Fruit fly (Drosophila melanogaster) whole organism, embryonic: ENCODE results near the gene ckd.
A peak's percentile ranks its signal among the peaks of the same experiment; 100 is the strongest.

Experiments used
- CG10431 ChIP-seq: fragments of 200-800 bp; sonication (Bioruptor generic); optimal IDR thresholded peaks from 3 replicates; lab custom pipeline; 2018; ENCODE audit warnings: missing biosample characterization, mild to moderate bottlenecking, missing genetic modification characterization
- CG10979 ChIP-seq: fragments of 200-800 bp; sonication (Bioruptor generic); optimal IDR thresholded peaks from 2 replicates; lab custom pipeline; 2018; ENCODE audit warnings: missing biosample characterization, mild to moderate bottlenecking, missing genetic modification characterization, moderate library complexity
- CG11398 ChIP-seq: fragments of 200-800 bp; sonication (Bioruptor generic); optimal IDR thresholded peaks from 2 replicates; lab custom pipeline; 2016; ENCODE audit warnings: missing biosample characterization, missing genetic modification characterization
- CG12071 ChIP-seq: fragments of 200-800 bp; sonication (Bioruptor generic); optimal IDR thresholded peaks from 3 replicates; lab custom pipeline; 2018; ENCODE audit warnings: missing biosample characterization, mild to moderate bottlenecking, missing genetic modification characterization
- CG1832 ChIP-seq: fragments of 200-800 bp; sonication (Bioruptor generic); optimal IDR thresholded peaks from 2 replicates; lab custom pipeline; 2017; ENCODE audit warnings: missing biosample characterization, mild to moderate bottlenecking, missing genetic modification characterization, inconsistent platforms
- CG2129 ChIP-seq: fragments of 200-800 bp; sonication (Bioruptor generic); IDR thresholded peaks from 2 replicates; pipeline ENCODE4 v1.3.6; 2022; ENCODE audit warnings: missing biosample characterization, missing genetic modification characterization; ENCODE audit not compliant: partially characterized antibody
- CG31224 ChIP-seq: fragments of 200-800 bp; sonication (Bioruptor generic); IDR thresholded peaks from 2 replicates; pipeline ENCODE4 v1.3.6; 2022; ENCODE audit warnings: missing biosample characterization, missing genetic modification characterization
- CG34376 ChIP-seq: fragments of 200-800 bp; sonication (Bioruptor generic); optimal IDR thresholded peaks from 2 replicates; lab custom pipeline; 2018; ENCODE audit warnings: missing biosample characterization, mild to moderate bottlenecking, missing genetic modification characterization
- CG4617 ChIP-seq: fragments of 200-800 bp; sonication (Bioruptor generic); optimal IDR thresholded peaks from 3 replicates; lab custom pipeline; 2016; ENCODE audit warnings: missing biosample characterization, missing genetic modification characterization, borderline replicate concordance
- CG6765 ChIP-seq: fragments of 200-800 bp; sonication (Bioruptor generic); optimal IDR thresholded peaks from 3 replicates; lab custom pipeline; 2017; ENCODE audit warnings: missing biosample characterization, mild to moderate bottlenecking, missing genetic modification characterization
- CG7928 ChIP-seq: fragments of 200-800 bp; sonication (Bioruptor generic); optimal IDR thresholded peaks from 2 replicates; lab custom pipeline; 2017; ENCODE audit warnings: missing biosample characterization, mild to moderate bottlenecking, missing genetic modification characterization
- CG8359 ChIP-seq: fragments of 200-800 bp; sonication (Bioruptor generic); optimal IDR thresholded peaks from 2 replicates; lab custom pipeline; 2017; ENCODE audit warnings: missing biosample characterization, mild to moderate bottlenecking, missing genetic modification characterization, borderline replicate concordance
- CG9437 ChIP-seq: fragments of 200-800 bp; sonication (Bioruptor generic); optimal IDR thresholded peaks from 2 replicates; lab custom pipeline; 2018; ENCODE audit warnings: missing biosample characterization, mild to moderate bottlenecking, missing genetic modification characterization
- CG9932 ChIP-seq: fragments of 200-800 bp; sonication (Bioruptor generic); IDR thresholded peaks from 2 replicates; pipeline ENCODE4 v1.3.6; 2022; ENCODE audit warnings: missing biosample characterization, missing genetic modification characterization
- Drgx ChIP-seq: fragments of 200-800 bp; sonication (Bioruptor generic); IDR thresholded peaks from 2 replicates; pipeline ENCODE4 v1.3.6; 2022; ENCODE audit warnings: missing biosample characterization, missing genetic modification characterization
- E2f1 ChIP-seq: fragments of 200-800 bp; sonication (Bioruptor generic); IDR thresholded peaks from 2 replicates; pipeline ENCODE4 v1.3.6; 2022; ENCODE audit warnings: missing biosample characterization, missing genetic modification characterization
- Fer1 ChIP-seq: fragments of 200-800 bp; sonication (Bioruptor generic); optimal IDR thresholded peaks from 2 replicates; lab custom pipeline; 2017; ENCODE audit warnings: missing biosample characterization, mild to moderate bottlenecking, missing genetic modification characterization
- Hr51 ChIP-seq, 2 experiments: fragments of 200-800 bp; sonication (Bioruptor generic); optimal IDR thresholded peaks; 2 replicates in 1 of 2; 3 replicates in 1 of 2; lab custom pipeline; 2016 to 2018; ENCODE audit warnings: missing biosample characterization in 2 of 2, missing genetic modification characterization in 2 of 2, mild to moderate bottlenecking in 1 of 2, moderate library complexity in 1 of 2
- Med ChIP-seq: fragments of 200-800 bp; sonication (Bioruptor generic); peaks from one replicate; lab custom pipeline; 2016; ENCODE audit warnings: missing biosample characterization, missing genetic modification characterization, mild to moderate bottlenecking, inconsistent platforms, moderate library complexity
- Sin3A ChIP-seq: fragments of >200 bp; optimal IDR thresholded peaks from 2 replicates; lab custom pipeline; 2018
- Sox102F ChIP-seq: fragments of 200-800 bp; sonication (Bioruptor generic); optimal IDR thresholded peaks from 2 replicates; lab custom pipeline; 2018; ENCODE audit warnings: missing biosample characterization, mild to moderate bottlenecking, missing genetic modification characterization, moderate library complexity
- Stat92E ChIP-seq, 3 experiments: fragments of >200 bp in 2 of 3; fragments of 200-800 bp in 1 of 3; sonication (Bioruptor generic) in 1 of 3; optimal IDR thresholded peaks; 2 replicates each; lab custom pipeline; 2017 to 2019; ENCODE audit warnings: missing biosample characterization in 3 of 3, missing genetic modification characterization in 3 of 3, mild to moderate bottlenecking in 1 of 3, moderate library complexity in 1 of 3
- Trl ChIP-seq, 3 experiments: fragments of >200 bp in 2 of 3; fragments of 200-800 bp in 1 of 3; sonication (Bioruptor generic) in 1 of 3; optimal IDR thresholded peaks; 2 replicates in 1 of 3; 3 replicates in 2 of 3; lab custom pipeline; 2016 to 2017; ENCODE audit warnings: missing biosample characterization in 1 of 3, missing genetic modification characterization in 1 of 3
- Usf ChIP-seq: fragments of 200-800 bp; sonication (Bioruptor generic); optimal IDR thresholded peaks from 2 replicates; lab custom pipeline; 2017; ENCODE audit warnings: missing genotype, missing biosample characterization, missing genetic modification characterization
- az2 ChIP-seq: fragments of 200-800 bp; sonication (Bioruptor generic); optimal IDR thresholded peaks from 3 replicates; lab custom pipeline; 2016; ENCODE audit warnings: missing biosample characterization, missing genetic modification characterization
- bsh ChIP-seq, 2 experiments: fragments of 200-800 bp; sonication (Bioruptor generic); optimal IDR thresholded peaks; 2 replicates each; lab custom pipeline; 2017 to 2018; ENCODE audit warnings: mild to moderate bottlenecking in 2 of 2, missing biosample characterization in 2 of 2, missing genetic modification characterization in 2 of 2, moderate library complexity in 1 of 2
- chinmo ChIP-seq: fragments of 200-800 bp; sonication (Bioruptor generic); IDR thresholded peaks from 4 replicates; pipeline ENCODE4 v1.3.6; 2022; ENCODE audit warnings: missing biosample characterization, missing genetic modification characterization; ENCODE audit not compliant: partially characterized antibody
- corto ChIP-seq: fragments of 200-800 bp; sonication (Bioruptor generic); optimal IDR thresholded peaks from 2 replicates; lab custom pipeline; 2016; ENCODE audit warnings: missing biosample characterization, mild to moderate bottlenecking, missing genetic modification characterization, moderate library complexity
- croc ChIP-seq: fragments of 200-800 bp; sonication (Bioruptor generic); conservative IDR thresholded peaks from 3 replicates; pipeline ENCODE4 v1.3.6; 2022; ENCODE audit warnings: missing biosample characterization, missing genetic modification characterization
- crol ChIP-seq: fragments of 200-800 bp; sonication (Bioruptor generic); IDR thresholded peaks from 2 replicates; pipeline ENCODE4 v1.3.6; 2022; ENCODE audit warnings: missing biosample characterization, missing genetic modification characterization
- eve ChIP-seq, 2 experiments: fragments of >200 bp; optimal IDR thresholded peaks; 2 replicates each; lab custom pipeline; 2017; ENCODE audit warnings: missing biosample characterization in 2 of 2, missing genetic modification characterization in 2 of 2
- fru ChIP-seq: fragments of >200 bp; optimal IDR thresholded peaks from 2 replicates; lab custom pipeline; 2017
- lbe ChIP-seq: fragments of 200-800 bp; sonication (Bioruptor generic); optimal IDR thresholded peaks from 2 replicates; lab custom pipeline; 2016; ENCODE audit warnings: missing biosample characterization, mild to moderate bottlenecking, missing genetic modification characterization
- mirr ChIP-seq: fragments of 200-800 bp; sonication (Bioruptor generic); optimal IDR thresholded peaks from 3 replicates; lab custom pipeline; 2018; ENCODE audit warnings: missing biosample characterization, mild to moderate bottlenecking, missing genetic modification characterization
- nom ChIP-seq: fragments of 200-800 bp; sonication (Bioruptor generic); optimal IDR thresholded peaks from 2 replicates; lab custom pipeline; 2017; ENCODE audit warnings: missing biosample characterization, missing genetic modification characterization, mild to moderate bottlenecking, moderate library complexity, missing genetic modification reagents
- scrt ChIP-seq: fragments of 200-800 bp; sonication (Bioruptor generic); optimal IDR thresholded peaks from 2 replicates; lab custom pipeline; 2018; ENCODE audit warnings: missing biosample characterization, mild to moderate bottlenecking, missing genetic modification characterization, moderate library complexity
- so ChIP-seq: fragments of 200-800 bp; sonication (Bioruptor generic); IDR thresholded peaks from 3 replicates; pipeline ENCODE4 v1.3.6; 2022; ENCODE audit warnings: missing biosample characterization, missing genetic modification characterization
- stc ChIP-seq: fragments of 200-800 bp; sonication (Bioruptor generic); IDR thresholded peaks from 2 replicates; pipeline ENCODE4 v1.3.6; 2022; ENCODE audit warnings: missing biosample characterization, missing genetic modification characterization
- tap ChIP-seq: fragments of 200-800 bp; optimal IDR thresholded peaks from 3 replicates; lab custom pipeline; 2019; ENCODE audit warnings: missing biosample characterization, mild to moderate bottlenecking, missing genetic modification characterization, moderate library complexity

The ckd gene

dm6 chr3L:3244244-3245144 is 13.2 kb upstream of the ckd start, which contains the start of gene CG12078:
CG12078 (minus strand) TSS chr3L:3244294.
- TF ChIP-seq CG12071 (no peak), fru (lab: Kevin White, UChicago) (no peak), CG9437 (no peak), CG31224 (GFP tag; lab: Robert Waterston, UW) (no peak), CG10431 (GFP tag; lab: Kevin White, UChicago) (no peak), Sin3A (lab: Kevin White, UChicago) (no peak), Fer1 (GFP tag; lab: Kevin White, UChicago) (no peak), so (no peak), CG10979 (tag; lab: Kevin White, UChicago) (no peak), Usf (GFP tag; lab: Kevin White, UChicago) (no peak)
- TF ChIP-seq, all 482 proteins: peak for 0

- TF ChIP-seq corto (GFP tag; lab: Kevin White, UChicago) = peak; percentile 22
- TF ChIP-seq CG9437 = no peak
- TF ChIP-seq nom = peak; percentile 94
- no peak for TF ChIP-seq scrt (GFP tag; lab: Kevin White, UChicago)
- 0 out of 2 replicates have a peak, but pooled peaks have one; percentile 15 for TF ChIP-seq Drgx (GFP tag; lab: Robert Waterston, UW)
- TF ChIP-seq CG34376 (GFP tag; lab: Kevin White, UChicago) = no peak
- TF ChIP-seq CG6765 (GFP tag; lab: Kevin White, UChicago) = no peak
- peak in 1 of 2 experiments; percentile 64 for TF ChIP-seq bsh (GFP tag; optimal IDR thresholded peaks at IDR 0.05; lab: Kevin White, UChicago)
- TF ChIP-seq CG8359 (GFP tag; lab: Kevin White, UChicago) = no peak
- TF ChIP-seq CG11398 (GFP tag; lab: Kevin White, UChicago) = no peak
- TF ChIP-seq lbe (GFP tag; lab: Kevin White, UChicago) = peak; percentile 51
Observed at dm6 chr3L:3245189-3245588, 12.5 kb upstream of the ckd start.

- TF ChIP-seq CG7928 (no peak), E2f1 (GFP tag; lab: Robert Waterston, UW) (no peak), croc (GFP tag; lab: Robert Waterston, UW) (no peak), crol (GFP tag; lab: Robert Waterston, UW) (peak; percentile 43; the same call in 1 of the 2 replicates), az2 (GFP tag; lab: Kevin White, UChicago) (no peak), CG4617 (GFP tag; lab: Kevin White, UChicago) (no peak), bsh (GFP tag; optimal IDR thresholded peaks at IDR 0.05; lab: Kevin White, UChicago) (peak in 1 of 2 experiments; percentile 99), stc (GFP tag; lab: Robert Waterston, UW) (no peak), Med (GFP tag; lab: Kevin White, UChicago) (peak; percentile 29), Sox102F (no peak), eve (GFP tag; optimal IDR thresholded peaks at IDR 0.05; lab: Kevin White, UChicago) (no peak), Stat92E (GFP tag; optimal IDR thresholded peaks at IDR 0.05; lab: Kevin White, UChicago) (no peak), mirr (GFP tag; lab: Kevin White, UChicago) (no peak), corto (GFP tag; lab: Kevin White, UChicago) (peak; percentile 98), Drgx (GFP tag; lab: Robert Waterston, UW) (peak; percentile 94), nom (peak; percentile 100), lbe (GFP tag; lab: Kevin White, UChicago) (peak; percentile 94), Hr51 (GFP tag; optimal IDR thresholded peaks at IDR 0.05; lab: Kevin White, UChicago) (no peak), CG2129 (GFP tag; lab: Robert Waterston, UW) (no peak), Trl (optimal IDR thresholded peaks at IDR 0.05; lab: Kevin White, UChicago) (peak in 1 of 2 experiments; percentile 7), Trl (GFP tag; optimal IDR thresholded peaks at IDR 0.05; lab: Kevin White, UChicago) (no peak), chinmo (GFP tag; lab: Robert Waterston, UW) (0 out of 4 replicates have a peak, but pooled peaks have one; percentile 38), CG1832 (no peak), CG9932 (no peak), tap (tag; lab: Kevin White, UChicago) (no peak)
Observed at dm6 chr3L:3246378-3247129, 11.1 kb upstream of the ckd start.
